Worm (Caenorhabditis elegans): ENCODE data around the gene W09H1.3.

ce11 chrII:13139573-13139972 is 44.7 kb upstream of the W09H1.3 start:
- no peak for TF ChIP-seq hlh-4 (tag; optimal IDR thresholded peaks at IDR 0.05)
- no peak for TF ChIP-seq tbx-2 (tag; optimal IDR thresholded peaks at IDR 0.05)
- no peak for TF ChIP-seq mdl-1 (tag; optimal IDR thresholded peaks at IDR 0.05)
- TF ChIP-seq xbp-1 (tag; optimal IDR thresholded peaks at IDR 0.05), result no peak
- TF ChIP-seq lin-39 (tag; optimal IDR thresholded peaks at IDR 0.05), result no peak
- no peak for TF ChIP-seq aly-2 (tag; optimal IDR thresholded peaks at IDR 0.05)
- TF ChIP-seq egl-13 (tag; optimal IDR thresholded peaks at IDR 0.05), result no peak
- no peak for TF ChIP-seq zag-1 (tag; optimal IDR thresholded peaks at IDR 0.05)
- TF ChIP-seq nhr-11 (tag; optimal IDR thresholded peaks at IDR 0.05), result no peak
